Fruit fly (Drosophila melanogaster): ENCODE data around the gene CG7943.

- no peak for TF ChIP-seq Sin3A (optimal IDR thresholded peaks at IDR 0.05)
- TF ChIP-seq h (optimal IDR thresholded peaks at IDR 0.05) = no peak
- no peak for TF ChIP-seq Myc (optimal IDR thresholded peaks at IDR 0.05)
Observed at dm6 chr3R:30059944-30060343, 13.7 kb downstream of the CG7943 start.
